Fruit fly (Drosophila melanogaster) whole organism, larva: ENCODE results near the gene Cpr78Cb.

ENCODE experiments used
- noc ChIP-seq: fragments of 200-800 bp; sonication (Bioruptor generic); optimal IDR thresholded peaks from 3 replicates; lab custom pipeline; 2019; ENCODE audit warnings: missing biosample characterization, mild to moderate bottlenecking, missing genetic modification characterization, moderate library complexity

Gene Cpr78Cb

dm6 chr3L:21273504-21273903 lies 20.8 kb upstream of the Cpr78Cb start:
- TF ChIP-seq noc (tag; lab: Kevin White, UChicago), result no peak

DNA sequence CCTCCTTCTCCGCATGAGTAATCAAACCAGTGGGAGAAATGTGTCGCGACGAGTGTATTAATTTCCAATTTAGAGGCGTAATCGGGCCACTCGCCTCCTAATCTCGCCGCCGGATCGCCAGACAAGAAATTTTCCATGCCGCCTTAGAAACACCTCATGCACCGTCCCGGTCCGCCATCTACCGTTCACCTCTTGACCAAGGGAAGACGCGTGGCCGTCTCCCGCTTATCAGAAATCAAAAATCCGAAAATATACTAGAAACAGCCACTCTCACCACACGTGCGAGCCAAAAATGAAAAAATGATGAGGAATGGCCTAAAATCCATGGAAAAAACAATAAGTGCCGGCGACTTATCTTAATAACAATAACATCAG lies 18.4 kb upstream of the Cpr78Cb start:
- TF ChIP-seq noc (tag; lab: Kevin White, UChicago), result no peak

dm6 chr3L:21276296-21277257 lies 17.7 kb upstream of the Cpr78Cb start:
- TF ChIP-seq noc (tag; lab: Kevin White, UChicago), result peak; percentile 35

- TF ChIP-seq noc (tag; lab: Kevin White, UChicago), result peak; percentile 66
These were observed 16.3 kb upstream of the Cpr78Cb start for dm6 chr3L:21277897-21278530.

dm6 chr3L:21279168-21279567 lies 15.1 kb upstream of the Cpr78Cb start:
- TF ChIP-seq noc (tag; lab: Kevin White, UChicago), result no peak

- TF ChIP-seq noc (tag; lab: Kevin White, UChicago), result peak; percentile 90
These were observed 14.3 kb upstream of the Cpr78Cb start, which contains the start of gene AcCoAS for dm6 chr3L:21279876-21280566. TSS of gene AcCoAS (minus strand) at chr3L:21280243.

DNA sequence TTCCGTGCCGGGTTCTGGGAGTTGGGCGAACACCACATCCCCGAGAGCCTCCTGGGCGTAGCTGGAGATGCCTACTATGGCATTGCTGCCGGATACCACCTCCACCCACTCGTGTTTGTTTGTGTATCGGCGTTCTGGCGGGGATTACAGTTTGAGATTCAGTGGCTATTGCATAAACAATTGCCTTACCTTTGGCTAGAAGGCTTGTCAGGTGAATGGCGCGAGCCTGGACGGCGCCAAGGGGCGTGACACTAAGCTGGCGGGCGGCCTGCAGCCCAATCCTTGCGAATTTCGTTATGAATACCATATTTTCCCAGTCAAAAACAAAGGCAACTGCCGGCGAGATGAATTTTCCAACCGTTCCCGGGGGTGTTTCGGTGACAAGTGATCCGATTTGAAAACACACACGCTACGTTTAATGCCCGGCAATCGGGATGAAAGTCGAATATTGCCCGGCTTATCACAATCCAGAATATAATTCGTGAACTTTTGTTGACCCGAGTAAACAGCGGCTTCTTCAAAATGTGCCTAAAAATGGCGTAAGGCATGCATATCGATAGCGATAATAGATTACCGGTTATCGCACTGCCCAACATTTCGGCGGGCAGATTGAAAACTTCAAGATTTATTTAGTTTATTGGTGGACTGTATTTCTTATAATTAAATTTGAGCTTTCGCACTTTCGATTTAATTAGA lies 13.1 kb upstream of the Cpr78Cb start, which contains the start of gene ppl:
Gene ppl (minus strand): TSS at position 511 of the 696 bp plus-strand sequence.
- peak; percentile 27 for TF ChIP-seq noc (tag; lab: Kevin White, UChicago)

- TF ChIP-seq noc (tag; lab: Kevin White, UChicago), result no peak
These were observed 12.6 kb upstream of the Cpr78Cb start for dm6 chr3L:21281706-21282105.

- TF ChIP-seq noc (tag; lab: Kevin White, UChicago), result no peak
These were observed 11.6 kb upstream of the Cpr78Cb start for dm6 chr3L:21282741-21283140.

dm6 chr3L:21283795-21284194 lies 10.5 kb upstream of the Cpr78Cb start:
- no peak for TF ChIP-seq noc (tag; lab: Kevin White, UChicago)

DNA sequence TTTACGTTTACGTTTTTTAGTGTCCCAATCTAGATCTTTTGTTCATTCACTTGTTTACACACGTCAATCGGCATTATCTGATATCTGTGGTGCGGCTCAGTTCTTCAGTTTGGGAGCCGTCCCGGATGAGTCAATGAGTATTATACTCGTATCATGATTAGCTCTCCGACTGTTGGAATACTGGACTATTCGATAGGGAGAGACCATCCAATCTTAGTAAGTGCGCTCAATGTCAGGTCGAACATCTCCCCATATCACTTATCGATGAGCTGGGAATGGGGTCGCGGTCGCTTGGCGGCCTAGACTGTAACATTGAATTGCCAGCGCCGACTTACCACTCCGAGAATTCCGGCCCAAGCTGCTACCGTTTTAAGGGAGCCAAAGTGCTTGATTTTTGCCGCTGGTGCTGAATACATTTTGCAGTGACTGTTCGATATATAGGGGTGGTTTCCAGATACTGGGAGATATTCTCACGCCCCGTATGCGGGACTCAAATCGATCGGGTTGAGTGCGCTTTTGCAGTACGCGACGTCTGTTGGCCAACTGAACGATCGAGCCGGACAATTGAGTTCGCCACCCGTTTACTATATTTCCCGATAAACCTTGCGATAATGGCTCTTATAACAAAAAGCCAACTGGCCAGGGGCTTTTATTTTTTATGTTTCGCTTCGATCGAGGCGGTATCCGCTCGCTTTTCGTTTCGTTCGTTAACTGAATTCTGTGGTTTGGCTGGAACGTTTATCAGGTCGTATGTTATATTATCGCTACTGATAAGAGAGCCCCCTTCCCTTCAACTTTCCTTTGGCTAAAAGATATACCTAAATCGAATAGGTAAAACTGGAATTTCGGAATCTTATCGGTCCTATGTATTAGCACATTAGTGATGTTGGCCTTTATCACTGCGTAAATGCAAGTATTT lies 9.3 kb upstream of the Cpr78Cb start:
- no peak for TF ChIP-seq noc (tag; lab: Kevin White, UChicago)

dm6 chr3L:21285639-21286338 lies 8.5 kb upstream of the Cpr78Cb start, which contains the start of the genes CG12974 and pzg:
TSS of gene CG12974 (minus strand) at chr3L:21285962.
TSS of gene pzg (plus strand) at chr3L:21286099.
- TF ChIP-seq noc (tag; lab: Kevin White, UChicago), result no peak

DNA sequence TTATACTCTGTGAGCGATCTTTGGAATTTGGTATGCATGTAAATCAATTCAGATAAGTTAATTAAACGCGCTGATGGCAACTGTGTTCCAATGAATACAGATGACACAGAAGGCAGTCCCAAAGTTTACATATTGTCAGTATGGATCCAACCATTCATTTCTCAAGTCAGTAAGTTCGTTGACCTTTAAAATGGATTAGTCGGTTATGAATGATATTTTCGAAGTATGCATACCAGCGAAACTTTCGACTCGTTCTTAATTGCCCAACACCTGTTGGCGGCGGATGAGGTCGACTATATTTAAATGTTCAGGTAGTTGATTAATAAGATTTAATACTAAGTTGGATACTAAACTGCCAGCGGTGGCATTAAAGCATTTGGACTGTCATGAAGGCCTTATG lies 4.0 kb upstream of the Cpr78Cb start:
- TF ChIP-seq noc (tag; lab: Kevin White, UChicago), result no peak
